Worm (Caenorhabditis elegans) whole organism, late embryonic: ENCODE results near the gene tph-1.

Experiments
- F13H6.1 ChIP-seq: sonication (generic microtip); optimal IDR thresholded peaks from 2 replicates; lab custom pipeline; 2016; ENCODE audit warnings: missing genetic modification characterization, missing compliant biosample characterization
- T23F11.4 ChIP-seq: fragments of 200-800 bp; sonication (Bioruptor generic); optimal IDR thresholded peaks from 2 replicates; lab custom pipeline; 2018; ENCODE audit warnings: mild to moderate bottlenecking, missing genetic modification characterization, missing compliant biosample characterization
- ceh-18 ChIP-seq: sonication (generic microtip); optimal IDR thresholded peaks from 2 replicates; lab custom pipeline; 2016; ENCODE audit warnings: missing genetic modification characterization, missing compliant biosample characterization
- ceh-2 ChIP-seq: sonication (generic microtip); optimal IDR thresholded peaks from 2 replicates; lab custom pipeline; 2016; ENCODE audit warnings: missing genotype, missing genetic modification characterization, missing compliant biosample characterization
- ceh-34 ChIP-seq: sonication (generic microtip); optimal IDR thresholded peaks from 2 replicates; lab custom pipeline; 2016; ENCODE audit warnings: mild to moderate bottlenecking, missing genetic modification characterization, missing compliant biosample characterization
- dmd-4 ChIP-seq: sonication (generic microtip); optimal IDR thresholded peaks from 2 replicates; lab custom pipeline; 2016; ENCODE audit warnings: borderline replicate concordance, missing genetic modification characterization, missing compliant biosample characterization
- dve-1 ChIP-seq: sonication (generic microtip); optimal IDR thresholded peaks from 2 replicates; lab custom pipeline; 2017; ENCODE audit warnings: antibody characterized with exemption, mild to moderate bottlenecking, missing genetic modification characterization, missing compliant biosample characterization
- elt-2 ChIP-seq: sonication (generic microtip); optimal IDR thresholded peaks from 2 replicates; lab custom pipeline; 2016; ENCODE audit warnings: missing genetic modification reagents, missing genetic modification characterization, missing compliant biosample characterization
- elt-4 ChIP-seq: sonication (generic microtip); optimal IDR thresholded peaks from 2 replicates; lab custom pipeline; 2016; ENCODE audit warnings: missing genetic modification characterization, missing compliant biosample characterization
- fkh-6 ChIP-seq: sonication (generic microtip); optimal IDR thresholded peaks from 2 replicates; lab custom pipeline; 2016; ENCODE audit warnings: missing genetic modification characterization, missing compliant biosample characterization
- lim-6 ChIP-seq: sonication (generic microtip); optimal IDR thresholded peaks from 2 replicates; lab custom pipeline; 2016; ENCODE audit warnings: missing genetic modification characterization, missing compliant biosample characterization
- lin-11 ChIP-seq: fragments of 200-800 bp; sonication (Bioruptor generic); optimal IDR thresholded peaks from 2 replicates; lab custom pipeline; 2018; ENCODE audit warnings: mild to moderate bottlenecking, missing genetic modification characterization, missing compliant biosample characterization
- mec-3 ChIP-seq: sonication (generic microtip); optimal IDR thresholded peaks from 2 replicates; lab custom pipeline; 2016; ENCODE audit warnings: borderline replicate concordance, missing genetic modification characterization, missing compliant biosample characterization
- nhr-11 ChIP-seq: fragments of 150-350 bp; optimal IDR thresholded peaks from 2 replicates; lab custom pipeline; 2014; ENCODE audit warnings: missing biosample characterization, missing genetic modification characterization
- pat-9 ChIP-seq: fragments of 200-800 bp; sonication (Bioruptor generic); optimal IDR thresholded peaks from 2 replicates; lab custom pipeline; 2018; ENCODE audit warnings: mild to moderate bottlenecking, missing genetic modification characterization, moderate library complexity, missing compliant biosample characterization
- pros-1 ChIP-seq: fragments of 150-350 bp; optimal IDR thresholded peaks from 2 replicates; lab custom pipeline; 2014; ENCODE audit warnings: missing biosample characterization, missing genetic modification reagents, missing genetic modification characterization
- sox-2 ChIP-seq: fragments of 200-800 bp; sonication (Bioruptor generic); IDR thresholded peaks from 2 replicates; pipeline ENCODE4 v1.3.6; 2022; ENCODE audit warnings: missing genetic modification reagents, missing genetic modification characterization, missing compliant biosample characterization
- tbx-7 ChIP-seq: sonication (generic microtip); optimal IDR thresholded peaks from 2 replicates; lab custom pipeline; 2016; ENCODE audit warnings: missing genotype, missing genetic modification characterization, missing compliant biosample characterization
- unc-86 ChIP-seq: sonication (generic microtip); optimal IDR thresholded peaks from 2 replicates; lab custom pipeline; 2016; ENCODE audit warnings: missing genetic modification characterization, missing compliant biosample characterization
- ztf-16 ChIP-seq: sonication (generic microtip); optimal IDR thresholded peaks from 2 replicates; lab custom pipeline; 2017; ENCODE audit warnings: missing genetic modification characterization, missing compliant biosample characterization

tph-1 gene

ce11 chrII:7598702-7599314 lies 49.7 kb downstream of the tph-1 start, which contains the start of gene pgam-5:
Gene pgam-5 (minus strand): TSS chrII:7598752.
- TF ChIP-seq dmd-4: no peak
- no peak for TF ChIP-seq ceh-34
- no peak for TF ChIP-seq lim-6 (tag; lab: Kevin White, UChicago)
- no peak for TF ChIP-seq pat-9 (tag; lab: Kevin White, UChicago)

ce11 chrII:7599357-7599756 lies 50.2 kb downstream of the tph-1 start, which contains the start of gene npp-21:
Gene npp-21 (plus strand): TSS chrII:7599657.
- TF ChIP-seq T23F11.4 (GFP tag; lab: Kevin White, UChicago): no peak
- TF ChIP-seq elt-2 (tag; lab: Kevin White, UChicago): no peak
- TF ChIP-seq fkh-6: no peak
- TF ChIP-seq lin-11 (tag; lab: Kevin White, UChicago): no peak
- TF ChIP-seq tbx-7 (tag; lab: Kevin White, UChicago): no peak
- TF ChIP-seq F13H6.1 (tag; lab: Kevin White, UChicago): no peak
- no peak for TF ChIP-seq mec-3 (tag; lab: Kevin White, UChicago)
- TF ChIP-seq dve-1 (tag; lab: Kevin White, UChicago): no peak
- TF ChIP-seq nhr-11 (tag; lab: Kevin White, UChicago): no peak
- no peak for TF ChIP-seq unc-86 (tag; lab: Kevin White, UChicago)
- no peak for TF ChIP-seq ceh-18 (tag; lab: Kevin White, UChicago)
- no peak for TF ChIP-seq ceh-2 (tag; lab: Kevin White, UChicago)
- no peak for TF ChIP-seq ztf-16
- TF ChIP-seq elt-4 (tag; lab: Kevin White, UChicago): no peak
- no peak for TF ChIP-seq sox-2 (GFP tag; lab: Robert Waterston, UW)
- TF ChIP-seq pros-1 (tag; lab: Kevin White, UChicago): no peak
